Worm (Caenorhabditis elegans) whole organism, early embryonic: ENCODE data around the gene ZK1290.1.

Experiments
- B0310.2 ChIP-seq: sonication (generic microtip); optimal IDR thresholded peaks from 2 replicates; lab custom pipeline; 2016; ENCODE audit warnings: mild to moderate bottlenecking, missing genetic modification characterization, missing compliant biosample characterization
- F13C5.2 ChIP-seq: sonication (generic microtip); optimal IDR thresholded peaks from 2 replicates; lab custom pipeline; 2017; ENCODE audit warnings: mild to moderate bottlenecking, missing genetic modification characterization, inconsistent platforms, missing compliant biosample characterization
- aly-1 ChIP-seq: sonication (generic microtip); optimal IDR thresholded peaks from 2 replicates; lab custom pipeline; 2016; ENCODE audit warnings: missing genetic modification characterization, missing compliant biosample characterization
- ama-1 ChIP-seq: fragments of 150-350 bp; optimal IDR thresholded peaks from 2 replicates; lab custom pipeline; 2014
- ceh-13 ChIP-seq: fragments of 200-800 bp; sonication (Bioruptor generic); optimal IDR thresholded peaks from 2 replicates; lab custom pipeline; 2018; ENCODE audit warnings: mild to moderate bottlenecking, missing genetic modification characterization, missing compliant biosample characterization
- ceh-36 ChIP-seq: sonication (generic microtip); optimal IDR thresholded peaks from 2 replicates; lab custom pipeline; 2016; ENCODE audit warnings: missing genetic modification characterization, inconsistent platforms, missing compliant biosample characterization
- ets-7 ChIP-seq: sonication (generic microtip); optimal IDR thresholded peaks from 2 replicates; lab custom pipeline; 2016; ENCODE audit warnings: missing genotype, missing genetic modification characterization, missing compliant biosample characterization
- flt-1 ChIP-seq: fragments of 200-800 bp; sonication (Bioruptor generic); IDR thresholded peaks from 2 replicates; pipeline ENCODE4 v1.3.6; 2022; ENCODE audit warnings: missing genetic modification characterization, missing compliant biosample characterization
- hmbx-1 ChIP-seq: sonication (generic microtip); optimal IDR thresholded peaks from 2 replicates; lab custom pipeline; 2016; ENCODE audit warnings: mild to moderate bottlenecking, missing genetic modification characterization, missing compliant biosample characterization
- hmg-4 ChIP-seq: fragments of 200-800 bp; sonication (Bioruptor generic); optimal IDR thresholded peaks from 2 replicates; lab custom pipeline; 2018; ENCODE audit warnings: mild to moderate bottlenecking, missing genetic modification characterization, missing compliant biosample characterization
- hnd-1 ChIP-seq: sonication (generic microtip); optimal IDR thresholded peaks from 2 replicates; lab custom pipeline; 2016; ENCODE audit warnings: missing genetic modification characterization, missing compliant biosample characterization
- pes-1 ChIP-seq: fragments of 200-800 bp; sonication (Bioruptor generic); IDR thresholded peaks from 2 replicates; pipeline ENCODE4 v1.3.6; 2022; ENCODE audit warnings: missing genetic modification reagents, missing genetic modification characterization, missing compliant biosample characterization
- scrt-1 ChIP-seq: fragments of 200-800 bp; sonication (Bioruptor generic); IDR thresholded peaks from 2 replicates; pipeline ENCODE4 v1.3.6; 2022; ENCODE audit warnings: missing genetic modification characterization, missing compliant biosample characterization
- sea-1 ChIP-seq: fragments of 200-800 bp; sonication (Bioruptor generic); conservative IDR thresholded peaks from 2 replicates; pipeline ENCODE4 v1.3.6; 2022; ENCODE audit warnings: missing genetic modification characterization, missing compliant biosample characterization
- tbx-11 ChIP-seq: fragments of 200-800 bp; sonication (Bioruptor generic); IDR thresholded peaks from 2 replicates; pipeline ENCODE4 v1.3.6; 2022; ENCODE audit warnings: missing genetic modification characterization, missing compliant biosample characterization
- tbx-37 ChIP-seq: fragments of 200-800 bp; sonication (Bioruptor generic); conservative IDR thresholded peaks from 2 replicates; pipeline ENCODE4 v1.3.6; 2022; ENCODE audit warnings: missing genetic modification reagents, missing genetic modification characterization, missing compliant biosample characterization
- tra-4 ChIP-seq: sonication (generic microtip); optimal IDR thresholded peaks from 2 replicates; lab custom pipeline; 2017; ENCODE audit warnings: missing genetic modification characterization, missing compliant biosample characterization

ZK1290.1 gene

DNA sequence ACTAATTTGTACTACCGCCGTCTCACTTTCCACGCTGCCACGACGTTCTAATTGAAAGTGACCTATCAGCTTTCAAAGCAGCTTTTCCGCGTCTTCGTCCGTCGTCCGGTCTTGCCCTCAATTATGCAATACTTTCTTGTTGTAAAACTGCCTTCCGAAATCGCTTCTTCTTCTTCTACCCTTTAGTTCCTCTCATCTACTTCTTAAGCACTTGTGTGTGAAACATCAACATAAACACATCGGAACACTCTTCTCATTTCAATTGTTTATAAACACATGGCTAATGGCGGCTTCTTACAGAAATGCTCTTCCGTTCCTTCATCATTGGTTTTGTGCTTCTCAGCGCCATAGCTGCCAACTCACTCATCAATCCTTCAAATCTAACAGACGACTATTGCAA is 8.7 kb downstream of the ZK1290.1 start, which contains the start of gene F35D2.3:
TSS of gene F35D2.3 (plus strand) at position 301 of the 400 bp plus-strand sequence.
- TF ChIP-seq ama-1 (no peak), tbx-11 (no peak), B0310.2 (tag; lab: Kevin White, UChicago) (no peak), hnd-1 (tag; lab: Kevin White, UChicago) (no peak), tbx-37 (no peak), tra-4 (tag; lab: Kevin White, UChicago) (no peak), ceh-13 (GFP tag; lab: Kevin White, UChicago) (no peak), pes-1 (GFP tag; lab: Robert Waterston, UW) (no peak), hmbx-1 (tag; lab: Kevin White, UChicago) (no peak), aly-1 (tag; lab: Kevin White, UChicago) (no peak), scrt-1 (GFP tag; lab: Robert Waterston, UW) (no peak), ets-7 (no peak), sea-1 (no peak), ceh-36 (tag; lab: Kevin White, UChicago) (no peak), flt-1 (GFP tag; lab: Robert Waterston, UW) (no peak)

DNA sequence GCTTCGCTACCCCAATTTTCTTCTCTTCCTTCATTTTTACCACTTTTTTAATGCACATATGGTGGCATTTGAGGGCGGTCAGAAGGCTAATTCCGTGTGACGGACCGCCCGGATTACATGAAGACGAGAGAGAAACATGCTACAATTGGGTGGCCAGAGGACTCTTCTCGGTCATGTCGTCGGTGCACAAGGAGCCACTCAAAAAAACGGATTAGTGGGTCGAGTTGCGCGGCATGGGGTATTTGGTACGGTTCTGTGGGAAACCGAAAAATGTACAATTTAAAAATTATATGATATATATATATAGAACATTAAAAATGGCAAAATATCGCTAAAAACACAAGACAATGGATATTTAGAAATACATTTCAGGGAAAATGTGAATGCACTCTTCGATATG is 9.3 kb downstream of the ZK1290.1 start:
- TF ChIP-seq scrt-1 (GFP tag; lab: Robert Waterston, UW) = no peak
- TF ChIP-seq tbx-37 = no peak
- TF ChIP-seq ceh-36 (tag; lab: Kevin White, UChicago) = peak; percentile 62
- no peak for TF ChIP-seq tra-4 (tag; lab: Kevin White, UChicago)
- no peak for TF ChIP-seq hmbx-1 (tag; lab: Kevin White, UChicago)
- TF ChIP-seq flt-1 (GFP tag; lab: Robert Waterston, UW) = no peak

DNA sequence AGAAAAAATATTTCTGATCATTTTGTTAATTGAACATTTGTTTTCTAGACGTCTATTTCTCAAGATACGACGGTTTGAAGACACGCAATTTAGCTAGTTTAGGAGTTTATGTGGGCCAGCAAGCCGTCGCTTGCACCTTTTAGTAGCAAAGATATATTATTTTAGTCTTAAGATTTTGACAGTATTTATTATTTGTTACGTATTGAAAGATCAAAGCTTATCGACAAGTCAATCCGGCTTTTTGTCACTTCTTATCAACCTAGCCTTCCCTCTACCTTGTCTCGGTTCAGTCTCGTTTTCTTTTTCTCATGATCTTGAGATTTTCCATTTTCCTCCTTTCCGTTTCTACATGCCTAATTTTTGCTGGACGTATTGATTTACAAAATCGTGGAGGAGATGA is 12.6 kb downstream of the ZK1290.1 start, which contains the start of gene F35D2.2:
TSS of gene F35D2.2 (plus strand) at position 301 of the 400 bp plus-strand sequence.
- TF ChIP-seq hnd-1 (tag; lab: Kevin White, UChicago) (no peak), ama-1 (no peak), sea-1 (no peak), ceh-13 (GFP tag; lab: Kevin White, UChicago) (no peak), tbx-37 (no peak), pes-1 (GFP tag; lab: Robert Waterston, UW) (no peak), tra-4 (tag; lab: Kevin White, UChicago) (no peak), flt-1 (GFP tag; lab: Robert Waterston, UW) (no peak), B0310.2 (tag; lab: Kevin White, UChicago) (no peak), hmg-4 (GFP tag; lab: Kevin White, UChicago) (no peak), tbx-11 (no peak), aly-1 (tag; lab: Kevin White, UChicago) (no peak), ets-7 (no peak), scrt-1 (GFP tag; lab: Robert Waterston, UW) (no peak), ceh-36 (tag; lab: Kevin White, UChicago) (no peak), F13C5.2 (no peak), hmbx-1 (tag; lab: Kevin White, UChicago) (no peak)

DNA sequence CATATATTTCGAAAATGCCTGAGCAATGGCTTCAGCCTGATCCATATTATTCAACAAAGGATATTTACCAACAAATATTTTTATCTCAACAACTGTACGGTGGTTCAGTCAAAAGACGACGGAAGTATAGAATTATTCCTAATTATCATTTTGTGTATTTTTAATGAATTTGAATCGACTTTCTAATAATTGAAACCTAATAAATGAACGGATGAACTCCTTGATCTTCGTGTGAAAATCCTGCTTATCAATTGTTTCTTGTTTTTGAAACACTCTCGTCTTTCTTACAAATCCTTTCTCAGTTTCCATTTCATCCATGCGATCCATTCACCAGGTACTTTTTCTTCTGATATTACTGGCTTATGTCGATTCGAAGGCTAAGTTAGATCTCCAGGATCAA is 14.1 kb downstream of the ZK1290.1 start, which contains the start of gene F35D2.1:
TSS of gene F35D2.1 (plus strand) at position 301 of the 400 bp plus-strand sequence.
- TF ChIP-seq hnd-1 (tag; lab: Kevin White, UChicago) (no peak), scrt-1 (GFP tag; lab: Robert Waterston, UW) (no peak), hmg-4 (GFP tag; lab: Kevin White, UChicago) (no peak), tbx-11 (no peak), ceh-36 (tag; lab: Kevin White, UChicago) (no peak)

DNA sequence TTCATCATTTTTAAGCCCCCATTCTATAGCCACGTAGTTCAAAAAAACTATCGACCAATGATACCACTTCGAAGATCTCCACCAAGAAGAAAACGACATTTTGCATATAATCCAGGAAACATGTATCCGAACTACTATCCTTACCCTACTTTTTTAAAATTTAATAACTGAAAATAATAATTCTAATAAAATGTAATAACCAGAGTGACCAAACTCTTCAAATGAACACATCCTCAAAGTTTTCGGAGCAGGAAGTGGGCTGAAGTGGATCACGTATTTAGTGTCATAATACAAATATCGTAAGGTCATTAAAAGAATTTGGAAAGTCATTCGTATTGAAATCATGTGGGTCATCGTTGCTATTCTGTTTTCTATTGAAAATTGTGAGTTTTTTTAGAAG is 15.8 kb downstream of the ZK1290.1 start, which contains the start of gene F35D2.6:
TSS of gene F35D2.6 (plus strand) at position 301 of the 400 bp plus-strand sequence.
- TF ChIP-seq sea-1 (no peak), F13C5.2 (no peak)

DNA sequence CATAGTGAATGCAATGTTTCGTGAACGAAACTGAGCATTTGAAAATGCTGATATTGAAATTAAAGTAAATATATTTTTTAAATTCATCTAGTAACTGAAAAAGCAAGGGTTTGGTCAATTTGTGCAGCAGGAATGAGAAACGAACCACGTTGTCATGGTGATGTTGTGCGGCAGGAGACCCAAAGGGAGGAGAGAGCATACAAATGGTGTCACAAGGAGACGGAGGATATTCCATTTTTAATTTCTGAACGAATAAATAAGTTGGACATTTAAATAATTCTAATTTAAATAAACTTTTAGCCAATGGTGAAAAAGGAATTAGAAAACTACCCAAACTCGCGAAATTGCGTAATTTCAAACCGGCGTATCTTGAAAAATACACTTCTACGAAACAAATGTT is 22.0 kb downstream of the ZK1290.1 start, which contains the start of gene mks-3:
TSS of gene mks-3 (minus strand) at position 101 of the 400 bp plus-strand sequence.
- TF ChIP-seq B0310.2 (tag; lab: Kevin White, UChicago) = no peak
- no peak for TF ChIP-seq hmg-4 (GFP tag; lab: Kevin White, UChicago)
- no peak for TF ChIP-seq aly-1 (tag; lab: Kevin White, UChicago)
- TF ChIP-seq ets-7 = no peak
- TF ChIP-seq flt-1 (GFP tag; lab: Robert Waterston, UW) = no peak
- TF ChIP-seq tra-4 (tag; lab: Kevin White, UChicago) = no peak
- TF ChIP-seq F13C5.2 = no peak
- TF ChIP-seq tbx-37 = no peak
- no peak for TF ChIP-seq pes-1 (GFP tag; lab: Robert Waterston, UW)
- TF ChIP-seq scrt-1 (GFP tag; lab: Robert Waterston, UW) = no peak
- no peak for TF ChIP-seq tbx-11
- TF ChIP-seq ama-1 = no peak
- no peak for TF ChIP-seq ceh-13 (GFP tag; lab: Kevin White, UChicago)
- TF ChIP-seq hnd-1 (tag; lab: Kevin White, UChicago) = no peak
- TF ChIP-seq ceh-36 (tag; lab: Kevin White, UChicago) = no peak
- no peak for TF ChIP-seq sea-1
- no peak for TF ChIP-seq hmbx-1 (tag; lab: Kevin White, UChicago)

DNA sequence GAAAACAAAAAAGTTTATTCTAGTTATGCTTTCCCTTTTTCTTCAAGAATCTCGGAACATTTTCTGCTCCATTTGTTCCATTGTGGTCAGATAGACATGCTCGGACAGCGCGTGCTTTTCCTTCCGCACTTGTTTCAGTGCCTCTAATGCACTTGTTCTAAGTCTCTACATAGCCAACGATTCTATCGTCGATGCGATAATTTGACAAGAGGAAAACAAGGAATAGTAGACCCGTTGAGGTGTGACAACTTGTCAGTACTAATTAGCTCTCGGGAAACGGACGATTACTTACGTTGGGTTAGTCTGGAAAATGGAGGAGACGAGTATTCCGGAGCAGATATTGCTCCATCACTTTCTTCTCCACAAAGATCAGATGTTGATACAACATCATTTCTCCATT is 26.7 kb downstream of the ZK1290.1 start:
- no peak for TF ChIP-seq ama-1
- TF ChIP-seq B0310.2 (tag; lab: Kevin White, UChicago) = no peak
- TF ChIP-seq hmg-4 (GFP tag; lab: Kevin White, UChicago) = no peak
- TF ChIP-seq tbx-11 = no peak
- TF ChIP-seq ceh-36 (tag; lab: Kevin White, UChicago) = no peak
- TF ChIP-seq pes-1 (GFP tag; lab: Robert Waterston, UW) = no peak
- no peak for TF ChIP-seq sea-1
- no peak for TF ChIP-seq tbx-37
- no peak for TF ChIP-seq ets-7
- no peak for TF ChIP-seq aly-1 (tag; lab: Kevin White, UChicago)

DNA sequence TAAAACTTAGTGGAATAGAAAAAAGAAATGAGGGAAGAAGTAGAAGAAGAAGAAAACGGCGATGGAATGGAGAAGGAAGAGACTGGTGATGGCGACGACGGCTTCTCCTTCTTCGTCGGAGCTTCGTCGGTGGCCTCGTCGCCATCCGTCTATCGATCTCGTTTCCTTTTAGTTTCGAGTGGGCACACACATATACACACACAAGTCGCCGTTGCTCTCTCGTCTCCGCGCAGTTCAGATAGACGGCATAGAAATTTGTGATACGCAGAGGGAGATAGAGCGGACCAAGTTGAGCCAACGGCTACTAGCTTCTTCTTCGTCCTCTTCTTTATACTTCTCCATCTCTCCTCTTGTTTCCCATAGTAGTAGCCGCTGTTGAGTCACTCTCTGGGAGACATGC is 31.7 kb downstream of the ZK1290.1 start:
- 0 out of 2 replicates have a peak, but pooled peaks have one; percentile 28 for TF ChIP-seq scrt-1 (GFP tag; lab: Robert Waterston, UW)
- peak; percentile 26 for TF ChIP-seq hmg-4 (GFP tag; lab: Kevin White, UChicago)
- no peak for TF ChIP-seq tra-4 (tag; lab: Kevin White, UChicago)
